Worm (Caenorhabditis elegans): ENCODE data around the gene jmjd-1.1.

The jmjd-1.1 gene

ce11 chrII:11759277-11759676 lies 47.1 kb upstream of the jmjd-1.1 start, which contains the start of the genes F44E5.4 and F44E5.5 (continued):
- peak; percentile 65 to 81 (median 69) for TF ChIP-seq ceh-82 (tag; optimal IDR thresholded peaks at IDR 0.05)
- peak; percentile 62 for TF ChIP-seq mep-1 (tag; optimal IDR thresholded peaks at IDR 0.05)
- peak; percentile 88 for TF ChIP-seq nhr-90 (tag; optimal IDR thresholded peaks at IDR 0.05; ENCODE audit: poor library complexity)
- TF ChIP-seq egl-13 (tag; optimal IDR thresholded peaks at IDR 0.05) = peak; percentile 92
- TF ChIP-seq irx-1 (tag; optimal IDR thresholded peaks at IDR 0.05) = peak; percentile 86
- peak; percentile 16 for TF ChIP-seq C16A3.4 (tag; optimal IDR thresholded peaks at IDR 0.05)
- TF ChIP-seq efl-1 (optimal IDR thresholded peaks at IDR 0.05) = peak; percentile 73 to 86
- peak; percentile 53 to 96 for TF ChIP-seq efl-1 (GFP tag; optimal IDR thresholded peaks at IDR 0.05 in 1 of 2)
- peak; percentile 84 for TF ChIP-seq sox-4 (tag; optimal IDR thresholded peaks at IDR 0.05)
- TF ChIP-seq dpl-1 (GFP tag; optimal IDR thresholded peaks at IDR 0.05) = peak; percentile 57 to 62 (median 62)
- peak; percentile 90 for TF ChIP-seq nhr-85 (tag)
- peak; percentile 87 for TF ChIP-seq ceh-8 (GFP tag; optimal IDR thresholded peaks at IDR 0.05)
- TF ChIP-seq grh-1 (GFP tag; IDR thresholded peaks at IDR 0.05) = peak; percentile 94
- peak; percentile 67 for TF ChIP-seq nhr-77 (tag; optimal IDR thresholded peaks at IDR 0.05)
- TF ChIP-seq nhr-19 (GFP tag; conservative IDR thresholded peaks at IDR 0.05) = peak; percentile 96
- TF ChIP-seq tbx-2 (tag; optimal IDR thresholded peaks at IDR 0.05) = peak; percentile 84
- TF ChIP-seq nhr-28 (tag; optimal IDR thresholded peaks at IDR 0.05) = peak; percentile 42
- peak; percentile 99 for TF ChIP-seq unc-98 (GFP tag; IDR thresholded peaks at IDR 0.05)
- TF ChIP-seq ztf-4 (tag; optimal IDR thresholded peaks at IDR 0.05) = peak; percentile 77
- TF ChIP-seq ztf-11 (tag; optimal IDR thresholded peaks at IDR 0.05) = peak in 1 of 2 experiments; percentile 78
- TF ChIP-seq C04F5.9 (tag; optimal IDR thresholded peaks at IDR 0.05) = peak; percentile 36
- peak in 1 of 2 experiments; percentile 25 for TF ChIP-seq egl-27 (tag; optimal IDR thresholded peaks at IDR 0.05)
- TF ChIP-seq lir-3 (tag; optimal IDR thresholded peaks at IDR 0.05; ENCODE audit: poor library complexity) = peak; percentile 64
- peak; percentile 56 for TF ChIP-seq mef-2 (tag; optimal IDR thresholded peaks at IDR 0.05)
- TF ChIP-seq ets-5 (GFP tag; IDR thresholded peaks at IDR 0.05) = peak; percentile 98; the same call in 1 of the 2 replicates
- peak; percentile 100 for TF ChIP-seq mab-9 (GFP tag; IDR thresholded peaks at IDR 0.05)
- TF ChIP-seq aly-2 (tag; optimal IDR thresholded peaks at IDR 0.05) = peak; percentile 39
- TF ChIP-seq nhr-12 (tag; optimal IDR thresholded peaks at IDR 0.05) = peak; percentile 54
- peak; percentile 97 for TF ChIP-seq nhr-71 (tag; optimal IDR thresholded peaks at IDR 0.05)
- TF ChIP-seq snu-23 (GFP tag; optimal IDR thresholded peaks at IDR 0.05) = peak; percentile 92
- TF ChIP-seq lin-13 (GFP tag; optimal IDR thresholded peaks at IDR 0.05) = peak; percentile 87
- peak; percentile 90 for TF ChIP-seq pax-3 (tag; optimal IDR thresholded peaks at IDR 0.05)
- TF ChIP-seq fos-1 (tag; optimal IDR thresholded peaks at IDR 0.05) = peak; percentile 63
- TF ChIP-seq isw-1 (GFP tag; IDR thresholded peaks at IDR 0.05) = peak; percentile 94
- peak in 1 of 2 experiments; percentile 61 for TF ChIP-seq mdl-1 (tag; optimal IDR thresholded peaks at IDR 0.05)
- TF ChIP-seq fkh-8 (tag; optimal IDR thresholded peaks at IDR 0.05) = peak; percentile 98
- TF ChIP-seq swsn-7 (tag; optimal IDR thresholded peaks at IDR 0.05) = peak; percentile 95
- TF ChIP-seq lsy-2 (tag; optimal IDR thresholded peaks at IDR 0.05) = peak; percentile 77 to 78
- peak; percentile 91 for TF ChIP-seq dsc-1 (tag; optimal IDR thresholded peaks at IDR 0.05)

- TF ChIP-seq aly-2 (tag; optimal IDR thresholded peaks at IDR 0.05) (peak; percentile 98), unc-62 (GFP tag; optimal IDR thresholded peaks at IDR 0.05) (no peak), nhr-28 (tag; optimal IDR thresholded peaks at IDR 0.05) (no peak), hlh-17 (GFP tag; optimal IDR thresholded peaks at IDR 0.05; ENCODE audit: borderline replicate concordance) (no peak), dpl-1 (GFP tag; optimal IDR thresholded peaks at IDR 0.05) (peak in 2 of 3 experiments; percentile 29 to 46), alr-1 (tag; optimal IDR thresholded peaks at IDR 0.05; ENCODE audit: borderline replicate concordance) (no peak), elt-2 (tag; optimal IDR thresholded peaks at IDR 0.05) (peak; percentile 8), ceh-88 (GFP tag; IDR thresholded peaks at IDR 0.05) (peak; percentile 52; the same call in 1 of the 2 replicates), nhr-77 (tag; optimal IDR thresholded peaks at IDR 0.05) (no peak), F16B12.6 (tag; optimal IDR thresholded peaks at IDR 0.05) (peak; percentile 10), aha-1 (tag; optimal IDR thresholded peaks at IDR 0.05) (peak; percentile 27), zip-4 (GFP tag; optimal IDR thresholded peaks at IDR 0.05) (no peak), nhr-19 (GFP tag; conservative IDR thresholded peaks at IDR 0.05) (peak; percentile 41), zag-1 (tag; optimal IDR thresholded peaks at IDR 0.05) (no peak), nhr-71 (tag; optimal IDR thresholded peaks at IDR 0.05) (peak; percentile 66), fos-1 (tag; optimal IDR thresholded peaks at IDR 0.05) (no peak), skn-1 (tag; optimal IDR thresholded peaks at IDR 0.05) (peak; percentile 96), nhr-76 (tag; optimal IDR thresholded peaks at IDR 0.05) (no peak), mdl-1 (tag; optimal IDR thresholded peaks at IDR 0.05) (no peak), lir-3 (tag; optimal IDR thresholded peaks at IDR 0.05; ENCODE audit: poor library complexity) (no peak), efl-1 (optimal IDR thresholded peaks at IDR 0.05) (no peak), efl-1 (GFP tag; optimal IDR thresholded peaks at IDR 0.05 in 1 of 2) (peak in 1 of 2 experiments; percentile 42)
Observed at ce11 chrII:11761806-11762512, 44.4 kb upstream of the jmjd-1.1 start.
